Fruit fly (Drosophila melanogaster) whole organism, embryonic: ENCODE measurements around the gene CG31633.
A peak's percentile ranks its signal among the peaks of the same experiment; 100 is the strongest.

Source experiments
- CG10267 ChIP-seq: fragments of 200-800 bp; sonication (Bioruptor generic); optimal IDR thresholded peaks from 2 replicates; lab custom pipeline; 2018; ENCODE audit warnings: missing biosample characterization, mild to moderate bottlenecking, missing genetic modification characterization, moderate library complexity
- CG10366 ChIP-seq: fragments of 200-800 bp; sonication (Bioruptor generic); IDR thresholded peaks from 2 replicates; pipeline ENCODE4 v1.3.6; 2022; ENCODE audit warnings: missing biosample characterization, missing genetic modification characterization
- CG11560 ChIP-seq: fragments of 200-800 bp; sonication (Bioruptor generic); IDR thresholded peaks from 3 replicates; pipeline ENCODE4 v1.3.6; 2022; ENCODE audit warnings: missing biosample characterization, missing genetic modification characterization
- CG17328 ChIP-seq: fragments of 200-800 bp; sonication (Bioruptor generic); IDR thresholded peaks from 2 replicates; pipeline ENCODE4 v1.3.6; 2022; ENCODE audit warnings: missing biosample characterization, missing genetic modification characterization
- CG18764 ChIP-seq: fragments of 200-800 bp; sonication (Bioruptor generic); optimal IDR thresholded peaks from 3 replicates; lab custom pipeline; 2016; ENCODE audit warnings: missing biosample characterization, missing genetic modification characterization
- CG2116 ChIP-seq: fragments of 200-800 bp; sonication (Bioruptor generic); optimal IDR thresholded peaks from 3 replicates; lab custom pipeline; 2018; ENCODE audit warnings: missing biosample characterization, mild to moderate bottlenecking, missing genetic modification characterization
- CG30431 ChIP-seq: fragments of 200-800 bp; sonication (Bioruptor generic); optimal IDR thresholded peaks from 2 replicates; lab custom pipeline; 2017; ENCODE audit warnings: missing biosample characterization, missing genetic modification characterization
- CG3281 ChIP-seq: fragments of 200-800 bp; sonication (Bioruptor generic); optimal IDR thresholded peaks from 3 replicates; lab custom pipeline; 2017; ENCODE audit warnings: missing biosample characterization, mild to moderate bottlenecking, missing genetic modification characterization
- CG33213 ChIP-seq: fragments of 200-800 bp; sonication (Bioruptor generic); optimal IDR thresholded peaks from 3 replicates; lab custom pipeline; 2016; ENCODE audit warnings: missing biosample characterization, missing genetic modification characterization
- CG34376 ChIP-seq: fragments of 200-800 bp; sonication (Bioruptor generic); optimal IDR thresholded peaks from 2 replicates; lab custom pipeline; 2018; ENCODE audit warnings: missing biosample characterization, mild to moderate bottlenecking, missing genetic modification characterization
- CG4328 ChIP-seq: fragments of 200-800 bp; sonication (Bioruptor generic); optimal IDR thresholded peaks from 3 replicates; lab custom pipeline; 2017; ENCODE audit warnings: missing biosample characterization, missing genetic modification reagents, missing genetic modification characterization
- CG4404 ChIP-seq: fragments of 200-800 bp; sonication (Bioruptor generic); IDR thresholded peaks from 2 replicates; pipeline ENCODE4 v1.3.6; 2022; ENCODE audit warnings: missing biosample characterization, missing genetic modification characterization
- CG4424 ChIP-seq: fragments of 200-800 bp; sonication (Bioruptor generic); optimal IDR thresholded peaks from 3 replicates; lab custom pipeline; 2016; ENCODE audit warnings: missing biosample characterization, missing genetic modification characterization
- CG4730 ChIP-seq: fragments of 200-800 bp; sonication (Bioruptor generic); IDR thresholded peaks from 2 replicates; pipeline ENCODE4 v1.3.6; 2022; ENCODE audit warnings: missing biosample characterization, missing genetic modification characterization
- CG5180 ChIP-seq: fragments of 200-800 bp; sonication (Bioruptor generic); optimal IDR thresholded peaks from 3 replicates; lab custom pipeline; 2017; ENCODE audit warnings: missing biosample characterization, missing genetic modification characterization, mild to moderate bottlenecking, moderate library complexity, missing genetic modification reagents
- CG5953 ChIP-seq: fragments of 200-800 bp; sonication (Bioruptor generic); IDR thresholded peaks from 2 replicates; pipeline ENCODE4 v1.3.6; 2022; ENCODE audit warnings: missing biosample characterization, missing genetic modification characterization
- CG6683 ChIP-seq: fragments of 200-800 bp; sonication (Bioruptor generic); optimal IDR thresholded peaks from 2 replicates; lab custom pipeline; 2017; ENCODE audit warnings: missing biosample characterization, mild to moderate bottlenecking, missing genetic modification characterization, missing genetic modification reagents
- CG6689 ChIP-seq: fragments of 200-800 bp; sonication (Bioruptor generic); IDR thresholded peaks from 2 replicates; pipeline ENCODE4 v1.3.6; 2022; ENCODE audit warnings: missing biosample characterization, missing genetic modification characterization
- CG7786 ChIP-seq: fragments of 200-800 bp; sonication (Bioruptor generic); optimal IDR thresholded peaks from 2 replicates; lab custom pipeline; 2016; ENCODE audit warnings: missing biosample characterization, missing genetic modification characterization
- CG7987 ChIP-seq: fragments of 200-800 bp; sonication (Bioruptor generic); optimal IDR thresholded peaks from 2 replicates; lab custom pipeline; 2018; ENCODE audit warnings: missing biosample characterization, mild to moderate bottlenecking, missing genetic modification characterization, moderate library complexity
- CG8290 ChIP-seq, 3 experiments: fragments of 200-800 bp; sonication (Bioruptor generic); optimal IDR thresholded peaks; 2 replicates each; lab custom pipeline; 2016 to 2019; ENCODE audit warnings: missing biosample characterization in 3 of 3, missing genetic modification characterization in 3 of 3, mild to moderate bottlenecking in 2 of 3, moderate library complexity in 1 of 3
- CG8359 ChIP-seq: fragments of 200-800 bp; sonication (Bioruptor generic); optimal IDR thresholded peaks from 2 replicates; lab custom pipeline; 2017; ENCODE audit warnings: missing biosample characterization, mild to moderate bottlenecking, missing genetic modification characterization, borderline replicate concordance
- Chrac-16 ChIP-seq: fragments of 200-800 bp; sonication (Bioruptor generic); optimal IDR thresholded peaks from 3 replicates; lab custom pipeline; 2016; ENCODE audit warnings: missing biosample characterization, missing genetic modification characterization
- Dad ChIP-seq: fragments of 200-800 bp; sonication (Bioruptor generic); optimal IDR thresholded peaks from 3 replicates; lab custom pipeline; 2016; ENCODE audit warnings: missing biosample characterization, missing genetic modification characterization
- Ets97D ChIP-seq: fragments of 200-800 bp; sonication (Bioruptor generic); optimal IDR thresholded peaks from 3 replicates; lab custom pipeline; 2016; ENCODE audit warnings: missing biosample characterization, missing genetic modification characterization
- Fer3 ChIP-seq: fragments of 200-800 bp; sonication (Bioruptor generic); optimal IDR thresholded peaks from 2 replicates; lab custom pipeline; 2018; ENCODE audit warnings: missing biosample characterization, mild to moderate bottlenecking, missing genetic modification characterization, moderate library complexity
- HHEX ChIP-seq: fragments of 200-800 bp; sonication (Bioruptor generic); optimal IDR thresholded peaks from 3 replicates; lab custom pipeline; 2017; ENCODE audit warnings: missing biosample characterization, mild to moderate bottlenecking, missing genetic modification characterization, missing genetic modification reagents
- Hey ChIP-seq: fragments of 200-800 bp; sonication (Bioruptor generic); optimal IDR thresholded peaks from 3 replicates; lab custom pipeline; 2018; ENCODE audit warnings: missing biosample characterization, mild to moderate bottlenecking, missing genetic modification characterization
- Hmx ChIP-seq: fragments of 200-800 bp; sonication (Bioruptor generic); optimal IDR thresholded peaks from 2 replicates; lab custom pipeline; 2016; ENCODE audit warnings: missing biosample characterization, missing genetic modification characterization
- Kr ChIP-seq: fragments of 200-800 bp; sonication (Bioruptor generic); optimal IDR thresholded peaks from 2 replicates; lab custom pipeline; 2017; ENCODE audit warnings: missing biosample characterization, mild to moderate bottlenecking, missing genetic modification characterization
- MESR4 ChIP-seq: fragments of 200-800 bp; sonication (Bioruptor generic); optimal IDR thresholded peaks from 2 replicates; lab custom pipeline; 2018; ENCODE audit warnings: missing biosample characterization, mild to moderate bottlenecking, missing genetic modification characterization, moderate library complexity
- NfI ChIP-seq: fragments of 200-800 bp; sonication (Bioruptor generic); optimal IDR thresholded peaks from 3 replicates; lab custom pipeline; 2018; ENCODE audit warnings: missing biosample characterization, mild to moderate bottlenecking, missing genetic modification characterization, moderate library complexity
- Opbp ChIP-seq: fragments of 200-800 bp; sonication (Bioruptor generic); IDR thresholded peaks from 3 replicates; pipeline ENCODE4 v1.3.6; 2022; ENCODE audit warnings: missing biosample characterization, missing genetic modification characterization; ENCODE audit not compliant: partially characterized antibody
- Six4 ChIP-seq: fragments of 200-800 bp; sonication (Bioruptor generic); optimal IDR thresholded peaks from 2 replicates; lab custom pipeline; 2016; ENCODE audit warnings: missing biosample characterization, missing genetic modification characterization
- Vsx1 ChIP-seq: fragments of 200-800 bp; sonication (Bioruptor generic); optimal IDR thresholded peaks from 2 replicates; lab custom pipeline; 2017; ENCODE audit warnings: missing biosample characterization, mild to moderate bottlenecking, missing genetic modification characterization, missing genetic modification reagents
- ab ChIP-seq: fragments of 200-800 bp; sonication (Bioruptor generic); optimal IDR thresholded peaks from 2 replicates; lab custom pipeline; 2016; ENCODE audit warnings: missing biosample characterization, missing genetic modification characterization
- ase ChIP-seq: fragments of 200-800 bp; sonication (Bioruptor generic); IDR thresholded peaks from 3 replicates; pipeline ENCODE4 v1.3.6; 2022; ENCODE audit warnings: missing biosample characterization, missing genetic modification characterization
- caup ChIP-seq: fragments of 200-800 bp; sonication (Bioruptor generic); optimal IDR thresholded peaks from 3 replicates; lab custom pipeline; 2017; ENCODE audit warnings: missing biosample characterization, mild to moderate bottlenecking, missing genetic modification characterization, moderate library complexity; ENCODE audit not compliant: severe bottlenecking
- crp ChIP-seq, 2 experiments: fragments of 200-800 bp; sonication (Bioruptor generic); optimal IDR thresholded peaks; 2 replicates in 1 of 2; 3 replicates in 1 of 2; lab custom pipeline; 2017; ENCODE audit warnings: missing biosample characterization in 2 of 2, missing genetic modification characterization in 2 of 2, mild to moderate bottlenecking in 1 of 2, moderate library complexity in 1 of 2
- dimm ChIP-seq: fragments of 200-800 bp; sonication (Bioruptor generic); IDR thresholded peaks from 2 replicates; pipeline ENCODE4 v1.3.6; 2022; ENCODE audit warnings: missing biosample characterization, missing genetic modification characterization
- gcm ChIP-seq: fragments of 200-800 bp; sonication (Bioruptor generic); optimal IDR thresholded peaks from 2 replicates; lab custom pipeline; 2019; ENCODE audit warnings: missing biosample characterization, mild to moderate bottlenecking, missing genetic modification characterization, moderate library complexity
- grn ChIP-seq: fragments of 200-800 bp; sonication (Bioruptor generic); optimal IDR thresholded peaks from 3 replicates; lab custom pipeline; 2017; ENCODE audit warnings: missing biosample characterization, missing genetic modification characterization
- h ChIP-seq: fragments of >200 bp; optimal IDR thresholded peaks from 2 replicates; lab custom pipeline; 2017
- hb ChIP-seq: fragments of 200-800 bp; sonication (Bioruptor generic); IDR thresholded peaks from 3 replicates; pipeline ENCODE4 v1.3.6; 2022; ENCODE audit warnings: missing biosample characterization, missing genetic modification characterization; ENCODE audit not compliant: partially characterized antibody
- kay ChIP-seq: fragments of 200-800 bp; sonication (Bioruptor generic); optimal IDR thresholded peaks from 2 replicates; lab custom pipeline; 2016; ENCODE audit warnings: missing biosample characterization, missing genetic modification characterization
- luna ChIP-seq: fragments of 200-800 bp; sonication (Bioruptor generic); optimal IDR thresholded peaks from 2 replicates; lab custom pipeline; 2016; ENCODE audit warnings: missing biosample characterization, missing genetic modification characterization
- ranshi ChIP-seq: fragments of 200-800 bp; sonication (Bioruptor generic); IDR thresholded peaks from 2 replicates; pipeline ENCODE4 v1.3.6; 2022; ENCODE audit warnings: missing biosample characterization, missing genetic modification characterization
- schlank ChIP-seq: fragments of 200-800 bp; sonication (Bioruptor generic); optimal IDR thresholded peaks from 2 replicates; lab custom pipeline; 2018; ENCODE audit warnings: missing biosample characterization, mild to moderate bottlenecking, missing genetic modification characterization
- sens ChIP-seq: fragments of 200-800 bp; sonication (Bioruptor generic); peaks from one replicate; lab custom pipeline; 2016; ENCODE audit warnings: missing biosample characterization, missing genetic modification characterization
- sr ChIP-seq: fragments of 200-800 bp; sonication (Bioruptor generic); IDR thresholded peaks from 3 replicates; pipeline ENCODE4 v1.3.6; 2022; ENCODE audit warnings: missing biosample characterization, missing genetic modification characterization

Gene CG31633

dm6 chr2L:6667719-6668325 is 11.7 kb upstream of the CG31633 start, which contains the start of gene Galt (continued):
- TF ChIP-seq CG10267 (tag; lab: Kevin White, UChicago) (peak; percentile 66), luna (GFP tag; lab: Kevin White, UChicago) (no peak), Chrac-16 (GFP tag; lab: Kevin White, UChicago) (no peak), Hey (tag; lab: Kevin White, UChicago) (no peak), CG6683 (GFP tag; lab: Kevin White, UChicago) (no peak), CG8290 (GFP tag; optimal IDR thresholded peaks at IDR 0.05; lab: Kevin White, UChicago) (no peak), CG8290 (tag; optimal IDR thresholded peaks at IDR 0.05; lab: Kevin White, UChicago) (peak in 1 of 2 experiments; percentile 33), CG8359 (GFP tag; lab: Kevin White, UChicago) (no peak), CG17328 (GFP tag; lab: Robert Waterston, UW) (peak; percentile 49; the same call in 1 of the 2 replicates), CG4404 (no peak), CG5180 (GFP tag; lab: Kevin White, UChicago) (no peak), hb (peak; percentile 76), ab (GFP tag; lab: Kevin White, UChicago) (no peak), ranshi (GFP tag; lab: Robert Waterston, UW) (peak; percentile 35; the same call in 1 of the 2 replicates), CG7987 (GFP tag; lab: Kevin White, UChicago) (peak; percentile 54), schlank (tag; lab: Kevin White, UChicago) (no peak), Six4 (no peak), Vsx1 (no peak), CG3281 (GFP tag; lab: Kevin White, UChicago) (peak; percentile 44), Hmx (GFP tag; lab: Kevin White, UChicago) (no peak), Ets97D (no peak), Opbp (GFP tag; lab: Robert Waterston, UW) (peak; percentile 62; the same call in 2 of the 3 replicates), gcm (GFP tag; lab: Kevin White, UChicago) (peak; percentile 54), CG33213 (GFP tag; lab: Kevin White, UChicago) (no peak), caup (GFP tag; lab: Kevin White, UChicago) (peak; percentile 48), CG2116 (GFP tag; lab: Kevin White, UChicago) (peak; percentile 33), CG5953 (GFP tag; lab: Robert Waterston, UW) (no peak), sens (peak; percentile 90), sr (GFP tag; lab: Robert Waterston, UW) (no peak), CG4328 (GFP tag; lab: Kevin White, UChicago) (peak; percentile 39), HHEX (peak; percentile 3), CG7786 (GFP tag; lab: Kevin White, UChicago) (no peak), CG6689 (GFP tag; lab: Robert Waterston, UW) (no peak), Fer3 (tag; lab: Kevin White, UChicago) (peak; percentile 2), Dad (GFP tag; lab: Kevin White, UChicago) (no peak), CG30431 (no peak), kay (GFP tag; lab: Kevin White, UChicago) (no peak), h (lab: Kevin White, UChicago) (no peak), CG4730 (GFP tag; lab: Robert Waterston, UW) (no peak), CG34376 (GFP tag; lab: Kevin White, UChicago) (peak; percentile 90), NfI (GFP tag; lab: Kevin White, UChicago) (peak; percentile 20), MESR4 (GFP tag; lab: Kevin White, UChicago) (peak; percentile 33), CG10366 (GFP tag; lab: Robert Waterston, UW) (no peak), grn (GFP tag; lab: Kevin White, UChicago) (peak; percentile 93), crp (GFP tag; optimal IDR thresholded peaks at IDR 0.05; lab: Kevin White, UChicago) (peak in 1 of 2 experiments; percentile 73), CG11560 (tag; lab: Robert Waterston, UW) (no peak), Kr (GFP tag; lab: Kevin White, UChicago) (no peak), CG18764 (GFP tag; lab: Kevin White, UChicago) (no peak), dimm (GFP tag; lab: Robert Waterston, UW) (no peak), CG4424 (peak; percentile 17), ase (no peak)
